Fruit fly (Drosophila melanogaster): ENCODE measurements around the gene Srp72.

Gene Srp72

DNA sequence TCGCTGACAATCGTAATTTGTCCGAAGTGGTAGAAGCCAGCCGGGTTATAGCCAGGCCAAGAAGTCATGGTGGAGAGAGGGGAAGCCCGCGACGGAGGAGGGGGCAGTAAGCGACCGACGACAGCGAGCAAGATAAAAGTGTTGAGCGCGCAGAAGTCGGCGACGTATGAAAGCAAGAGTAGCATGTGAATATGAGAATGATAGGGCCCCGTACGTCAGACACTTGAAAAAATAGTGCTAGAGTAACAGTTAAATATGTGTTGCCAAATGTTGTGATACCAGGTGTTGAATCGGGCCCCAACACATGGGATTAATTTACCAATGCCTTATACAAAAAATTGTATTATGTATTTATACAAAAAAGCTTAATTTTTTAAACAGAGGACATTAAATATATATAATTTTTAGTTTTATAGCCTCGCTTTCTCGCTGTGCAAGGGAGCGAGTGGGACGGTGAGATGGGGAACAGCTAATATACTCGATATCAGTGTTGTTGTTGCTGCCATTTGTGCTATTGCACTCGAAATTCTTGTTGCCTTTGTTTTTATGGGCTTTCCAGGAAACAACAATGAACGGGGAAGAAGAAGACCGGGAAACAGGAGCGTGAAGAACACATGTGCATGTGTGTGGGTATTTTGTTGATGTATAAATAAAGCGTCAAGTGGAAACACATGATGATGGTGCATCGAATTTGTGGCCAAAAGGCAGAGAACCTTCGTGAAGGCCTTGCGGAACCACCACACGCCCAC lies 38.5 kb upstream of the Srp72 start (continued):
- TF ChIP-seq GATAe (GFP tag; conservative IDR thresholded peaks at IDR 0.05), result peak; percentile 75
- peak; percentile 77 for TF ChIP-seq CG7556 (GFP tag; optimal IDR thresholded peaks at IDR 0.05)
- peak; percentile 81 for TF ChIP-seq odd (GFP tag; optimal IDR thresholded peaks at IDR 0.05)
- TF ChIP-seq phol (tag; optimal IDR thresholded peaks at IDR 0.05), result peak; percentile 90
- no peak for TF ChIP-seq en (GFP tag; optimal IDR thresholded peaks at IDR 0.05)
- peak; percentile 75 for TF ChIP-seq Asciz (GFP tag; optimal IDR thresholded peaks at IDR 0.05)
- TF ChIP-seq Hey (tag; optimal IDR thresholded peaks at IDR 0.05), result peak; percentile 96
- peak; percentile 78 for TF ChIP-seq CG12155 (GFP tag; optimal IDR thresholded peaks at IDR 0.05)
- TF ChIP-seq wdn (GFP tag; IDR thresholded peaks at IDR 0.05), result no peak
- peak; percentile 23 for TF ChIP-seq Bdp1 (GFP tag; optimal IDR thresholded peaks at IDR 0.05)
- TF ChIP-seq CG12659 (GFP tag; optimal IDR thresholded peaks at IDR 0.05), result peak; percentile 85
- TF ChIP-seq Mes4 (GFP tag; optimal IDR thresholded peaks at IDR 0.05), result peak; percentile 16
- TF ChIP-seq CG15269 (tag; optimal IDR thresholded peaks at IDR 0.05), result peak; percentile 92
- TF ChIP-seq fd102C (GFP tag; optimal IDR thresholded peaks at IDR 0.05), result no peak
- TF ChIP-seq CG4404 (GFP tag; IDR thresholded peaks at IDR 0.05), result peak; percentile 85
- TF ChIP-seq CG4360 (GFP tag; IDR thresholded peaks at IDR 0.05), result peak; percentile 85
- TF ChIP-seq scrt (GFP tag; optimal IDR thresholded peaks at IDR 0.05), result peak; percentile 81
- peak; percentile 30 for TF ChIP-seq CG18011 (GFP tag; optimal IDR thresholded peaks at IDR 0.05)
- TF ChIP-seq dm (GFP tag; optimal IDR thresholded peaks at IDR 0.05), result no peak
- peak; percentile 74 for TF ChIP-seq B-H2 (GFP tag; optimal IDR thresholded peaks at IDR 0.05)
- peak; percentile 88 for TF ChIP-seq unpg (GFP tag; optimal IDR thresholded peaks at IDR 0.05)
- TF ChIP-seq Atf-2 (GFP tag; optimal IDR thresholded peaks at IDR 0.05), result no peak
- TF ChIP-seq Fer2 (tag; optimal IDR thresholded peaks at IDR 0.05), result peak; percentile 78
- TF ChIP-seq CG6689 (GFP tag; IDR thresholded peaks at IDR 0.05), result peak; percentile 89
- peak; percentile 89 for TF ChIP-seq Rfx (GFP tag; IDR thresholded peaks at IDR 0.05)
- TF ChIP-seq CG34422 (GFP tag; IDR thresholded peaks at IDR 0.05), result peak; percentile 69
- peak; percentile 86 for TF ChIP-seq CG10209 (GFP tag; optimal IDR thresholded peaks at IDR 0.05)
- peak; percentile 74 for TF ChIP-seq jing (GFP tag; optimal IDR thresholded peaks at IDR 0.05)
- peak; percentile 93 for TF ChIP-seq CG2712 (tag; optimal IDR thresholded peaks at IDR 0.05)
- TF ChIP-seq CG9876 (GFP tag; optimal IDR thresholded peaks at IDR 0.05), result no peak
- TF ChIP-seq Xbp1 (GFP tag; optimal IDR thresholded peaks at IDR 0.05), result peak; percentile 84
- TF ChIP-seq Elba2 (GFP tag; optimal IDR thresholded peaks at IDR 0.05), result no peak
- no peak for TF ChIP-seq repo (GFP tag; optimal IDR thresholded peaks at IDR 0.05)
- peak; percentile 80 for TF ChIP-seq tap (tag; optimal IDR thresholded peaks at IDR 0.05)
- TF ChIP-seq ase (GFP tag; IDR thresholded peaks at IDR 0.05), result peak; percentile 70; the same call in 2 of the 3 replicates
- TF ChIP-seq CG31441 (GFP tag; IDR thresholded peaks at IDR 0.05), result peak; percentile 86
- TF ChIP-seq ato (GFP tag; IDR thresholded peaks at IDR 0.05; ENCODE audit: partially characterized antibody), result no peak
- no peak for TF ChIP-seq Doc3 (GFP tag; IDR thresholded peaks at IDR 0.05; ENCODE audit: partially characterized antibody)
- TF ChIP-seq pho (GFP tag; optimal IDR thresholded peaks at IDR 0.05), result peak; percentile 17
- TF ChIP-seq crp (GFP tag; optimal IDR thresholded peaks at IDR 0.05), result peak in 1 of 2 experiments; percentile 21
- TF ChIP-seq Dfd (GFP tag; optimal IDR thresholded peaks at IDR 0.05), result no peak
- no peak for TF ChIP-seq Bteb2 (GFP tag; optimal IDR thresholded peaks at IDR 0.05)
- peak; percentile 41 for TF ChIP-seq run (tag; optimal IDR thresholded peaks at IDR 0.05)
- peak in 1 of 2 experiments; percentile 52 for TF ChIP-seq chif (GFP tag; optimal IDR thresholded peaks at IDR 0.05)
- peak; percentile 90 for TF ChIP-seq CoRest (tag; optimal IDR thresholded peaks at IDR 0.05)
- no peak; the same call in 2 of the 3 replicates for TF ChIP-seq CG2199 (GFP tag; IDR thresholded peaks at IDR 0.05)
- TF ChIP-seq CG16779 (GFP tag; IDR thresholded peaks at IDR 0.05), result peak; percentile 43; the same call in 1 of the 2 replicates
- peak; percentile 91 for TF ChIP-seq sens (GFP tag)
- TF ChIP-seq Antp (GFP tag; optimal IDR thresholded peaks at IDR 0.05), result peak; percentile 34
